Worm (Caenorhabditis elegans) whole organism, L4/young adult: ENCODE results near the gene C12D8.20.

Experiments used
- W03F9.2 ChIP-seq: fragments of 150-350 bp; optimal IDR thresholded peaks from 2 replicates; lab custom pipeline; 2014; ENCODE audit warnings: missing biosample characterization, missing genetic modification characterization
- dao-5 ChIP-seq: sonication (generic microtip); optimal IDR thresholded peaks from 2 replicates; lab custom pipeline; 2016; ENCODE audit warnings: missing genotype, missing genetic modification characterization, moderate library complexity, missing compliant biosample characterization
- him-1 ChIP-seq: sonication (generic microtip); optimal IDR thresholded peaks from 2 replicates; lab custom pipeline; 2016; ENCODE audit warnings: missing genotype, missing genetic modification reagents, missing genetic modification characterization, missing compliant biosample characterization

DNA sequence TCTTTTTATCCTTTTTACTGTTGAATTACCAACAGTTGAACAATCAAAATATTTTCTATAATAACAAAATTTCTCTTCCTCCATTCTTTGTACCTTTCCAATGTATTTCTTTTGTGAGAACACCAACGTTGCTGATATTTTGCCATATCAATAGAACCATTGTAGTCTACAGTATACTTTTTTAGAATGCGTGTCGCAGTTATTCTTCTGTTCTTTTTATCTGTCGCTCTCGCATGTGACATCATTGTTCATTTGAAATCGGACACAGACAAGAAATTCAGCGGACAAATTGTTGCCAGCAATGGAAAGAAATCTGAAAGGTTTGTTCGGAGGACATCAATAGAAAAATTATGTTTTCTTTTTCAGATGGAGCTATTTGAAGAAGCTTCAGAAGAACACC is 20.2 kb upstream of the C12D8.20 start, which contains the start of gene ZK856.7:
- no peak for TF ChIP-seq him-1 (tag; lab: Kevin White, UChicago)
- TF ChIP-seq dao-5 (tag; lab: Kevin White, UChicago): no peak
- TF ChIP-seq W03F9.2 (tag; lab: Kevin White, UChicago): no peak
